Fruit fly (Drosophila melanogaster) whole organism, embryonic: ENCODE measurements around the gene eIF4G2.

ENCODE experiments used
- Atf3 ChIP-seq: fragments of 200-800 bp; sonication (Bioruptor generic); optimal IDR thresholded peaks from 3 replicates; lab custom pipeline; 2016; ENCODE audit warnings: missing biosample characterization, missing genetic modification characterization
- BtbVII ChIP-seq: fragments of 200-800 bp; sonication (Bioruptor generic); optimal IDR thresholded peaks from 3 replicates; lab custom pipeline; 2017; ENCODE audit warnings: missing biosample characterization, mild to moderate bottlenecking, missing genetic modification characterization
- CG10543 ChIP-seq: fragments of 200-800 bp; sonication (Bioruptor generic); optimal IDR thresholded peaks from 3 replicates; lab custom pipeline; 2017; ENCODE audit warnings: missing biosample characterization, mild to moderate bottlenecking, missing genetic modification characterization, moderate library complexity
- CG11085 ChIP-seq: fragments of 200-800 bp; sonication (Bioruptor generic); IDR thresholded peaks from 2 replicates; pipeline ENCODE4 v1.3.6; 2022; ENCODE audit warnings: missing biosample characterization, missing genetic modification characterization
- CG13624 ChIP-seq: fragments of 200-800 bp; sonication (Bioruptor generic); optimal IDR thresholded peaks from 2 replicates; lab custom pipeline; 2016; ENCODE audit warnings: missing biosample characterization, missing genetic modification characterization
- CG17186 ChIP-seq: fragments of 200-800 bp; sonication (Bioruptor generic); optimal IDR thresholded peaks from 3 replicates; lab custom pipeline; 2017; ENCODE audit warnings: missing biosample characterization, missing genetic modification reagents, missing genetic modification characterization
- CG17568 ChIP-seq: fragments of 200-800 bp; sonication (Bioruptor generic); optimal IDR thresholded peaks from 2 replicates; lab custom pipeline; 2018; ENCODE audit warnings: missing biosample characterization, mild to moderate bottlenecking, missing genetic modification characterization, moderate library complexity
- CG17829 ChIP-seq: fragments of 200-800 bp; optimal IDR thresholded peaks from 2 replicates; lab custom pipeline; 2019; ENCODE audit warnings: missing biosample characterization, mild to moderate bottlenecking, missing genetic modification characterization, moderate library complexity
- CG1832 ChIP-seq: fragments of 200-800 bp; sonication (Bioruptor generic); optimal IDR thresholded peaks from 2 replicates; lab custom pipeline; 2017; ENCODE audit warnings: missing biosample characterization, mild to moderate bottlenecking, missing genetic modification characterization, inconsistent platforms
- CG2129 ChIP-seq: fragments of 200-800 bp; sonication (Bioruptor generic); IDR thresholded peaks from 2 replicates; pipeline ENCODE4 v1.3.6; 2022; ENCODE audit warnings: missing biosample characterization, missing genetic modification characterization; ENCODE audit not compliant: partially characterized antibody
- CG3281 ChIP-seq: fragments of 200-800 bp; sonication (Bioruptor generic); optimal IDR thresholded peaks from 3 replicates; lab custom pipeline; 2017; ENCODE audit warnings: missing biosample characterization, mild to moderate bottlenecking, missing genetic modification characterization
- CG33213 ChIP-seq: fragments of 200-800 bp; sonication (Bioruptor generic); optimal IDR thresholded peaks from 3 replicates; lab custom pipeline; 2016; ENCODE audit warnings: missing biosample characterization, missing genetic modification characterization
- CG4617 ChIP-seq: fragments of 200-800 bp; sonication (Bioruptor generic); optimal IDR thresholded peaks from 3 replicates; lab custom pipeline; 2016; ENCODE audit warnings: missing biosample characterization, missing genetic modification characterization, borderline replicate concordance
- CG7556 ChIP-seq: fragments of 200-800 bp; sonication (Bioruptor generic); optimal IDR thresholded peaks from 2 replicates; lab custom pipeline; 2017; ENCODE audit warnings: missing biosample characterization, mild to moderate bottlenecking, missing genetic modification characterization
- CG8359 ChIP-seq: fragments of 200-800 bp; sonication (Bioruptor generic); optimal IDR thresholded peaks from 2 replicates; lab custom pipeline; 2017; ENCODE audit warnings: missing biosample characterization, mild to moderate bottlenecking, missing genetic modification characterization, borderline replicate concordance
- CG9876 ChIP-seq: fragments of 200-800 bp; sonication (Bioruptor generic); optimal IDR thresholded peaks from 2 replicates; lab custom pipeline; 2016; ENCODE audit warnings: missing biosample characterization, missing genetic modification characterization
- CHES-1-like ChIP-seq: fragments of 200-800 bp; sonication (Bioruptor generic); optimal IDR thresholded peaks from 2 replicates; lab custom pipeline; 2016; ENCODE audit warnings: missing biosample characterization, missing genetic modification characterization
- Dip3 ChIP-seq: fragments of 200-800 bp; sonication (Bioruptor generic); optimal IDR thresholded peaks from 3 replicates; lab custom pipeline; 2016; ENCODE audit warnings: missing biosample characterization, missing genetic modification characterization
- HLHmδ ChIP-seq: fragments of 200-800 bp; sonication (Bioruptor generic); optimal IDR thresholded peaks from 2 replicates; lab custom pipeline; 2018; ENCODE audit warnings: missing biosample characterization, mild to moderate bottlenecking, missing genetic modification characterization, moderate library complexity
- HmgZ ChIP-seq: fragments of 200-800 bp; sonication (Bioruptor generic); optimal IDR thresholded peaks from 2 replicates; lab custom pipeline; 2018; ENCODE audit warnings: missing biosample characterization, mild to moderate bottlenecking, missing genetic modification characterization
- Lim3 ChIP-seq: fragments of 200-800 bp; sonication (Bioruptor generic); IDR thresholded peaks from 2 replicates; pipeline ENCODE4 v1.3.6; 2022; ENCODE audit warnings: missing biosample characterization, missing genetic modification characterization
- Lpt ChIP-seq: fragments of >200 bp; optimal IDR thresholded peaks from 2 replicates; lab custom pipeline; 2018; ENCODE audit warnings: missing biosample characterization, missing genetic modification characterization
- Mrtf ChIP-seq: fragments of 200-800 bp; sonication (Bioruptor generic); IDR thresholded peaks from 3 replicates; pipeline ENCODE4 v1.3.6; 2022; ENCODE audit warnings: missing biosample characterization, missing genetic modification characterization
- NFAT ChIP-seq: fragments of 200-800 bp; sonication (Bioruptor generic); IDR thresholded peaks from 2 replicates; pipeline ENCODE4 v1.3.6; 2022; ENCODE audit warnings: missing biosample characterization, missing genetic modification characterization
- Sox102F ChIP-seq: fragments of 200-800 bp; sonication (Bioruptor generic); optimal IDR thresholded peaks from 2 replicates; lab custom pipeline; 2018; ENCODE audit warnings: missing biosample characterization, mild to moderate bottlenecking, missing genetic modification characterization, moderate library complexity
- ab ChIP-seq: fragments of 200-800 bp; sonication (Bioruptor generic); optimal IDR thresholded peaks from 2 replicates; lab custom pipeline; 2016; ENCODE audit warnings: missing biosample characterization, missing genetic modification characterization
- ase ChIP-seq: fragments of 200-800 bp; sonication (Bioruptor generic); IDR thresholded peaks from 3 replicates; pipeline ENCODE4 v1.3.6; 2022; ENCODE audit warnings: missing biosample characterization, missing genetic modification characterization
- bab2 ChIP-seq: fragments of 200-800 bp; sonication (Bioruptor generic); optimal IDR thresholded peaks from 2 replicates; lab custom pipeline; 2016; ENCODE audit warnings: missing biosample characterization, missing genetic modification characterization
- br ChIP-seq: fragments of >200 bp; optimal IDR thresholded peaks from 2 replicates; lab custom pipeline; 2017
- crc ChIP-seq: fragments of 200-800 bp; sonication (Bioruptor generic); optimal IDR thresholded peaks from 2 replicates; lab custom pipeline; 2016; ENCODE audit warnings: missing biosample characterization, missing genetic modification characterization
- dati ChIP-seq: fragments of 200-800 bp; sonication (Bioruptor generic); IDR thresholded peaks from 2 replicates; pipeline ENCODE4 v1.3.6; 2022; ENCODE audit warnings: missing biosample characterization, missing genetic modification characterization
- fd96Cb ChIP-seq: fragments of 200-800 bp; sonication (Bioruptor generic); optimal IDR thresholded peaks from 2 replicates; lab custom pipeline; 2018; ENCODE audit warnings: missing biosample characterization, mild to moderate bottlenecking, missing genetic modification characterization, moderate library complexity
- gfzf ChIP-seq: fragments of 200-800 bp; sonication (Bioruptor generic); optimal IDR thresholded peaks from 2 replicates; lab custom pipeline; 2016; ENCODE audit warnings: missing biosample characterization, mild to moderate bottlenecking, missing genetic modification characterization, moderate library complexity
- gsb ChIP-seq: fragments of 200-800 bp; sonication (Bioruptor generic); IDR thresholded peaks from 2 replicates; pipeline ENCODE4 v1.3.6; 2022; ENCODE audit warnings: missing biosample characterization, missing genetic modification characterization
- gsb-n ChIP-seq: fragments of 200-800 bp; sonication (Bioruptor generic); optimal IDR thresholded peaks from 3 replicates; lab custom pipeline; 2018; ENCODE audit warnings: missing biosample characterization, mild to moderate bottlenecking, missing genetic modification characterization
- gt ChIP-seq: fragments of 200-800 bp; sonication (Bioruptor generic); IDR thresholded peaks from 2 replicates; pipeline ENCODE4 v1.3.6; 2022; ENCODE audit warnings: missing biosample characterization, missing genetic modification characterization
- hb ChIP-seq: fragments of 200-800 bp; sonication (Bioruptor generic); IDR thresholded peaks from 3 replicates; pipeline ENCODE4 v1.3.6; 2022; ENCODE audit warnings: missing biosample characterization, missing genetic modification characterization; ENCODE audit not compliant: partially characterized antibody
- hth ChIP-seq: fragments of >200 bp; optimal IDR thresholded peaks from 2 replicates; lab custom pipeline; 2017; ENCODE audit warnings: inconsistent platforms
- inv ChIP-seq: fragments of 200-800 bp; sonication (Bioruptor generic); IDR thresholded peaks from 2 replicates; pipeline ENCODE4 v1.3.6; 2022; ENCODE audit warnings: missing biosample characterization, missing genetic modification characterization; ENCODE audit not compliant: partially characterized antibody
- ken ChIP-seq: fragments of 200-800 bp; sonication (Bioruptor generic); IDR thresholded peaks from 3 replicates; pipeline ENCODE4 v1.3.6; 2022; ENCODE audit warnings: missing biosample characterization, missing genetic modification characterization
- lbe ChIP-seq: fragments of 200-800 bp; sonication (Bioruptor generic); optimal IDR thresholded peaks from 2 replicates; lab custom pipeline; 2016; ENCODE audit warnings: missing biosample characterization, mild to moderate bottlenecking, missing genetic modification characterization
- lmd ChIP-seq: fragments of 200-800 bp; sonication (Bioruptor generic); IDR thresholded peaks from 2 replicates; pipeline ENCODE4 v1.3.6; 2022; ENCODE audit warnings: missing biosample characterization, missing genetic modification characterization
- oc ChIP-seq: fragments of 200-800 bp; sonication (Bioruptor generic); optimal IDR thresholded peaks from 2 replicates; lab custom pipeline; 2018; ENCODE audit warnings: missing biosample characterization, mild to moderate bottlenecking, missing genetic modification characterization, moderate library complexity
- prd ChIP-seq, 3 experiments: fragments of >200 bp in 2 of 3; fragments of 200-800 bp in 1 of 3; sonication (Bioruptor generic) in 1 of 3; optimal IDR thresholded peaks in 2 of 3; IDR thresholded peaks in 1 of 3; 2 replicates in 2 of 3; 3 replicates in 1 of 3; pipeline versions ENCODE4 v1.3.6 to Lab custom; 2017 to 2022; ENCODE audit warnings: missing biosample characterization in 1 of 3, missing genetic modification characterization in 1 of 3
- sob ChIP-seq: fragments of 200-800 bp; sonication (Bioruptor generic); IDR thresholded peaks from 2 replicates; pipeline ENCODE4 v1.3.6; 2022; ENCODE audit warnings: missing biosample characterization, missing genetic modification characterization
- ssp ChIP-seq: fragments of 200-800 bp; sonication (Bioruptor generic); IDR thresholded peaks from 2 replicates; pipeline ENCODE4 v1.3.6; 2022; ENCODE audit warnings: missing biosample characterization, missing genetic modification characterization
- stc ChIP-seq: fragments of 200-800 bp; sonication (Bioruptor generic); IDR thresholded peaks from 2 replicates; pipeline ENCODE4 v1.3.6; 2022; ENCODE audit warnings: missing biosample characterization, missing genetic modification characterization
- tap ChIP-seq: fragments of 200-800 bp; optimal IDR thresholded peaks from 3 replicates; lab custom pipeline; 2019; ENCODE audit warnings: missing biosample characterization, mild to moderate bottlenecking, missing genetic modification characterization, moderate library complexity
- tin ChIP-seq: fragments of 200-800 bp; sonication (Bioruptor generic); optimal IDR thresholded peaks from 3 replicates; lab custom pipeline; 2016; ENCODE audit warnings: missing biosample characterization, missing genetic modification characterization
- usp ChIP-seq: fragments of >200 bp; optimal IDR thresholded peaks from 2 replicates; lab custom pipeline; 2017; ENCODE audit warnings: missing biosample characterization, missing genetic modification characterization
- zfh2 ChIP-seq: fragments of 200-800 bp; sonication (Bioruptor generic); optimal IDR thresholded peaks from 2 replicates; lab custom pipeline; 2016; ENCODE audit warnings: missing biosample characterization, missing genetic modification characterization

The eIF4G2 gene

DNA sequence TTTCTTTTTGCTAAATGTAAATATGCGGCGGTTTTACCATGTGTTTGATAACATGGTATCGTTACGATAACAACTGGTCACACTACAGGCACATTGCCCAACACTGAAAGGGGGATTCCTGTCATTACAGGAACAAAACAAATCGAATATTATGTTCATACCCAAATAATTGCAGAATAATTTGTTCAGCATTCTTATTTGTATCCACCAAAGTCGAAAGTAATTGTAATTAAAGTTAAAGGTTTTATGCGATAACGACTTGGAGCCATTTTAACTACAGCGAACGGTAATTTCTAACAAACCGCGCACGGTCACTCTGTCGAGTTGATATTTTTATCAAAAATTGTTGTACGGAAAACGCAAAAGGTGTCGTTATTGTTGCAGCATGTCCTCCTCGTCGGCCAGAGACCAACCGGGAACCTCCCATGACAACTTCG, 51.6 kb downstream of the eIF4G2 start, which contains the start of the genes CG10214 and CG10375 (continued):
- peak; percentile 94 for TF ChIP-seq gfzf (GFP tag; lab: Kevin White, UChicago)
- no peak for TF ChIP-seq NFAT (GFP tag; lab: Robert Waterston, UW)
- peak; percentile 70 for TF ChIP-seq CG3281 (GFP tag; lab: Kevin White, UChicago)
- TF ChIP-seq HLHmδ (GFP tag; lab: Kevin White, UChicago): no peak
- peak; percentile 65 for TF ChIP-seq lmd (GFP tag; lab: Robert Waterston, UW)
- TF ChIP-seq lbe (GFP tag; lab: Kevin White, UChicago): peak; percentile 69
- TF ChIP-seq Lim3: no peak
- TF ChIP-seq crc (GFP tag; lab: Kevin White, UChicago): peak; percentile 64
- TF ChIP-seq gsb-n: peak; percentile 50
- TF ChIP-seq CG7556 (GFP tag; lab: Kevin White, UChicago): peak; percentile 58
- TF ChIP-seq sob (GFP tag; lab: Robert Waterston, UW): peak; percentile 73; the same call in 1 of the 2 replicates
- TF ChIP-seq Atf3: peak; percentile 48
- TF ChIP-seq CG9876 (GFP tag; lab: Kevin White, UChicago): peak; percentile 74
- peak; percentile 80 for TF ChIP-seq Dip3
- no peak for TF ChIP-seq gsb (GFP tag; lab: Robert Waterston, UW)
- TF ChIP-seq Lpt (GFP tag; lab: Kevin White, UChicago): no peak
- TF ChIP-seq HmgZ (tag; lab: Kevin White, UChicago): peak; percentile 85
- 0 out of 3 replicates have a peak, but pooled peaks have one; percentile 11 for TF ChIP-seq ase
- TF ChIP-seq CG1832 (GFP tag; lab: Kevin White, UChicago): no peak
- no peak for TF ChIP-seq br (lab: Kevin White, UChicago)
- TF ChIP-seq CG13624 (GFP tag; lab: Kevin White, UChicago): peak; percentile 89
- no peak for TF ChIP-seq hth (lab: Kevin White, UChicago)
- no peak for TF ChIP-seq dati (GFP tag; lab: Robert Waterston, UW)
- no peak for TF ChIP-seq usp
- TF ChIP-seq ssp (GFP tag; lab: Robert Waterston, UW): peak; percentile 51; the same call in 1 of the 2 replicates
- TF ChIP-seq CG17568: no peak
- TF ChIP-seq CG2129 (GFP tag; lab: Robert Waterston, UW): 0 out of 2 replicates have a peak, but pooled peaks have one; percentile 19
- TF ChIP-seq inv (GFP tag; lab: Robert Waterston, UW): no peak
- TF ChIP-seq fd96Cb: peak; percentile 26
- peak; percentile 71 for TF ChIP-seq bab2 (GFP tag; lab: Kevin White, UChicago)
- TF ChIP-seq CG33213 (GFP tag; lab: Kevin White, UChicago): peak; percentile 87
- TF ChIP-seq Mrtf (GFP tag; lab: Robert Waterston, UW): no peak
- TF ChIP-seq Sox102F (GFP tag; lab: Kevin White, UChicago): peak; percentile 68
- no peak for TF ChIP-seq prd (optimal IDR thresholded peaks at IDR 0.05; lab: Kevin White, UChicago)
- peak; percentile 74 for TF ChIP-seq prd (GFP tag; IDR thresholded peaks at IDR 0.05; lab: Robert Waterston, UW)
- TF ChIP-seq CG10543 (GFP tag; lab: Kevin White, UChicago): peak; percentile 25
- peak; percentile 95 for TF ChIP-seq CG4617 (GFP tag; lab: Kevin White, UChicago)
- TF ChIP-seq ab (GFP tag; lab: Kevin White, UChicago): peak; percentile 46
- TF ChIP-seq gt (GFP tag; lab: Robert Waterston, UW): no peak
- peak; percentile 80 for TF ChIP-seq CG17186 (GFP tag; lab: Kevin White, UChicago)
- TF ChIP-seq ken (GFP tag; lab: Robert Waterston, UW): peak; percentile 43; the same call in 1 of the 3 replicates
- no peak for TF ChIP-seq CG11085 (GFP tag; lab: Robert Waterston, UW)
- no peak for TF ChIP-seq oc (tag; lab: Kevin White, UChicago)
- peak; percentile 44 for TF ChIP-seq BtbVII (GFP tag; lab: Kevin White, UChicago)
- TF ChIP-seq CHES-1-like: peak; percentile 90
- TF ChIP-seq stc (GFP tag; lab: Robert Waterston, UW): 0 out of 2 replicates have a peak, but pooled peaks have one; percentile 21
- TF ChIP-seq tin: peak; percentile 73
- TF ChIP-seq hb (GFP tag; lab: Robert Waterston, UW): no peak
- TF ChIP-seq CG17829 (tag; lab: Kevin White, UChicago): peak; percentile 81
- no peak for TF ChIP-seq CG8359 (GFP tag; lab: Kevin White, UChicago)
- TF ChIP-seq tap: peak; percentile 58
- peak; percentile 82 for TF ChIP-seq zfh2 (GFP tag; lab: Kevin White, UChicago)
